Worm (Caenorhabditis elegans): ENCODE data around the gene F46C3.6.

DNA sequence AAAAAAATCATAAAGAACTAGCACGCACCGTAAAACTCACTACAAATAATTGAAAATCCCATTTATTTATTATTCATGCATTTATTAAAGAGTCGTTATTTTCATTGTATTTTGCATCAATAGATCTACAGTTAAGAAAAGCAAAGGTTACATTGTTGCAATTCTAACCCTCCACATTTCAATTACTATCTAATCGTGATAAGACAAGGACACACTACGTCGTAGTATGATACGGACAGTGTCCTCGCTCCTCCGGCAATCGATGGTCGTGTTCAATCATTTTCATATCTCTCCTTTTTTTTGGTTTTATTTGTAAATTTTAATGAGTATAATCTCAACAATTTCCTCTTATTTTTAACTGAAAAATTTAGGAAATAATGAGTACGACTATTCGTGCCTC is 26.9 kb downstream of the F46C3.6 start, which contains the start of gene prx-12:
- TF ChIP-seq aly-2 (tag; optimal IDR thresholded peaks at IDR 0.05) (no peak), unc-39 (tag; optimal IDR thresholded peaks at IDR 0.05) (no peak), mdl-1 (tag; optimal IDR thresholded peaks at IDR 0.05) (no peak), nhr-12 (tag; optimal IDR thresholded peaks at IDR 0.05) (no peak), nhr-11 (tag; optimal IDR thresholded peaks at IDR 0.05) (no peak), ama-1 (optimal IDR thresholded peaks at IDR 0.05) (no peak), ztf-11 (tag; optimal IDR thresholded peaks at IDR 0.05) (no peak), nhr-10 (tag; optimal IDR thresholded peaks at IDR 0.05) (no peak), blmp-1 (tag; optimal IDR thresholded peaks at IDR 0.05; ENCODE audit: insufficient read depth) (no peak), nhr-21 (tag; optimal IDR thresholded peaks at IDR 0.05) (no peak), mab-5 (tag; optimal IDR thresholded peaks at IDR 0.05) (no peak), unc-62 (GFP tag; optimal IDR thresholded peaks at IDR 0.05) (no peak), skn-1 (tag; optimal IDR thresholded peaks at IDR 0.05) (no peak), nhr-77 (tag; optimal IDR thresholded peaks at IDR 0.05) (no peak)
